Worm (Caenorhabditis elegans) whole organism, mixed stage, embryonic: ENCODE data around the gene unc-5.
"Not testable (repeated sequence)": the region's sequence is repeated elsewhere in the genome, so short reads cannot be mapped to it uniquely, and the experiment has no call there.

Source experiments
- M03D4.4 ChIP-seq: sonication (generic microtip); optimal IDR thresholded peaks from 2 replicates; lab custom pipeline; 2017; ENCODE audit warnings: mild to moderate bottlenecking, missing genetic modification characterization, missing compliant biosample characterization
- bed-3 ChIP-seq: fragments of 200-800 bp; sonication (Bioruptor generic); optimal IDR thresholded peaks from 3 replicates; lab custom pipeline; 2018; ENCODE audit warnings: mild to moderate bottlenecking, missing genetic modification characterization, moderate library complexity, missing compliant biosample characterization
- blmp-1 ChIP-seq: fragments of 150-350 bp; optimal IDR thresholded peaks from 2 replicates; lab custom pipeline; 2014; ENCODE audit warnings: missing biosample characterization, missing genetic modification characterization
- ceh-39 ChIP-seq: fragments of 150-350 bp; optimal IDR thresholded peaks from 2 replicates; lab custom pipeline; 2014; ENCODE audit warnings: missing biosample characterization, missing genetic modification characterization
- ceh-83 ChIP-seq: fragments of 200-800 bp; sonication (Bioruptor generic); optimal IDR thresholded peaks from 2 replicates; lab custom pipeline; 2018; ENCODE audit warnings: mild to moderate bottlenecking, missing genetic modification characterization, missing compliant biosample characterization
- ces-1 ChIP-seq: fragments of 150-350 bp; optimal IDR thresholded peaks from 2 replicates; lab custom pipeline; 2014; ENCODE audit warnings: missing biosample characterization, missing genetic modification reagents, missing genetic modification characterization
- drap-1 ChIP-seq: fragments of 200-800 bp; sonication (Bioruptor generic); optimal IDR thresholded peaks from 3 replicates; lab custom pipeline; 2018; ENCODE audit warnings: mild to moderate bottlenecking, missing genetic modification characterization, missing compliant biosample characterization
- elt-1 ChIP-seq: sonication (generic microtip); optimal IDR thresholded peaks from 2 replicates; lab custom pipeline; 2017; ENCODE audit warnings: missing genetic modification characterization, mild to moderate bottlenecking, missing compliant biosample characterization, antibody characterized with exemption, moderate library complexity, borderline replicate concordance; ENCODE audit not compliant: insufficient read depth
- elt-3 ChIP-seq: fragments of 150-350 bp; optimal IDR thresholded peaks from 2 replicates; lab custom pipeline; 2014; ENCODE audit warnings: missing biosample characterization, missing genetic modification characterization
- flh-1 ChIP-seq: fragments of 200-800 bp; sonication (Bioruptor generic); optimal IDR thresholded peaks from 2 replicates; lab custom pipeline; 2018; ENCODE audit warnings: mild to moderate bottlenecking, missing genetic modification characterization, moderate library complexity, missing compliant biosample characterization
- ham-2 ChIP-seq: fragments of 200-800 bp; sonication (Bioruptor generic); optimal IDR thresholded peaks from 2 replicates; lab custom pipeline; 2018; ENCODE audit warnings: mild to moderate bottlenecking, missing genetic modification characterization, missing compliant biosample characterization
- hlh-1 ChIP-seq: fragments of 150-350 bp; optimal IDR thresholded peaks from 2 replicates; lab custom pipeline; 2014; ENCODE audit warnings: missing biosample characterization, missing genetic modification reagents, missing genetic modification characterization
- lsy-2 ChIP-seq: fragments of 150-350 bp; optimal IDR thresholded peaks from 2 replicates; lab custom pipeline; 2014; ENCODE audit warnings: missing biosample characterization, missing genetic modification characterization
- mls-2 ChIP-seq: sonication (generic microtip); optimal IDR thresholded peaks from 2 replicates; lab custom pipeline; 2016; ENCODE audit warnings: mild to moderate bottlenecking, missing genetic modification characterization, moderate library complexity, missing compliant biosample characterization
- nhr-12 ChIP-seq: fragments of 150-350 bp; optimal IDR thresholded peaks from 2 replicates; lab custom pipeline; 2014; ENCODE audit warnings: missing biosample characterization, missing genetic modification characterization
- nhr-2 ChIP-seq: fragments of 150-350 bp; optimal IDR thresholded peaks from 2 replicates; lab custom pipeline; 2014; ENCODE audit warnings: missing biosample characterization, missing genetic modification characterization
- nhr-237 ChIP-seq: fragments of 150-350 bp; optimal IDR thresholded peaks from 2 replicates; lab custom pipeline; 2014; ENCODE audit warnings: missing biosample characterization, missing genetic modification characterization
- nhr-28 ChIP-seq: fragments of 150-350 bp; optimal IDR thresholded peaks from 2 replicates; lab custom pipeline; 2014; ENCODE audit warnings: missing biosample characterization, missing genetic modification characterization
- nhr-76 ChIP-seq: sonication (generic microtip); optimal IDR thresholded peaks from 2 replicates; lab custom pipeline; 2017; ENCODE audit warnings: missing biosample characterization, missing genetic modification characterization
- pha-4 ChIP-seq: fragments of 150-350 bp; optimal IDR thresholded peaks from 2 replicates; lab custom pipeline; 2018; ENCODE audit warnings: missing biosample characterization, missing genetic modification reagents, missing genetic modification characterization
- sem-2 ChIP-seq: fragments of 200-800 bp; sonication (Bioruptor generic); optimal IDR thresholded peaks from 2 replicates; lab custom pipeline; 2018; ENCODE audit warnings: mild to moderate bottlenecking, missing genetic modification characterization, missing compliant biosample characterization
- snpc-4 ChIP-seq: fragments of 150-350 bp; optimal IDR thresholded peaks from 2 replicates; lab custom pipeline; 2014; ENCODE audit warnings: missing biosample characterization, missing genetic modification characterization
- tbx-8 ChIP-seq: fragments of 200-800 bp; sonication (Bioruptor generic); optimal IDR thresholded peaks from 2 replicates; lab custom pipeline; 2018; ENCODE audit warnings: mild to moderate bottlenecking, missing genetic modification characterization, moderate library complexity, missing compliant biosample characterization
- unc-120 ChIP-seq: sonication (generic microtip); optimal IDR thresholded peaks from 2 replicates; lab custom pipeline; 2017; ENCODE audit warnings: missing genetic modification characterization, missing compliant biosample characterization; ENCODE audit not compliant: poor library complexity, severe bottlenecking
- unc-62 ChIP-seq: fragments of 150-350 bp; optimal IDR thresholded peaks from 2 replicates; lab custom pipeline; 2014; ENCODE audit warnings: missing biosample characterization, missing genetic modification reagents, missing genetic modification characterization
- ztf-11 ChIP-seq: fragments of 150-350 bp; optimal IDR thresholded peaks from 2 replicates; lab custom pipeline; 2014; ENCODE audit warnings: missing biosample characterization, missing genetic modification characterization

unc-5 gene

DNA sequence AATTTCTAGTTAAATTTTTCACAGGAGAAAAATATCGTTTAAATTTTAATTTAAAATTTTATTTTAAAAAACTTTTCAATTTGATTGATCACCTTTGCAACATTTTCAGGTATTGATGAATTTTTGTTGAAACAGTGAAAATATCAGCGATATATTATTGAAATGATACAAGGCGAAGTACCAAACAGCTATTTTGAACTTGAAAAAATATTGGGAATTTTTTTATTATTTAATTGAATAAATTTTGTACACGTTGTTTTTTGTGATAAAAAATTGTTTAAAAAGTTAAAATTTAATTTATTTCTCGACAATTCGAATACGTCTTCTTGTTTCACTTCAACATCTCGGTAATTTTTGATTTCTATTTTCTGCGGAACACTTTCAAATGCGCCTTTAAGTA lies 34.4 kb downstream of the unc-5 start, which contains the start of gene B0273.1:
B0273.1 (plus strand) TSS at position 301 of the 400 bp plus-strand sequence.
- TF ChIP-seq mls-2 (tag; lab: Kevin White, UChicago): no peak
- no peak for TF ChIP-seq ham-2 (GFP tag; lab: Kevin White, UChicago)
- no peak for TF ChIP-seq unc-120 (tag; lab: Kevin White, UChicago)
- no peak for TF ChIP-seq elt-1
- TF ChIP-seq nhr-237 (tag; lab: Kevin White, UChicago): no peak
- no peak for TF ChIP-seq drap-1
- TF ChIP-seq nhr-28 (tag; lab: Kevin White, UChicago): no peak
- TF ChIP-seq unc-62: no peak
- TF ChIP-seq tbx-8: no peak
- TF ChIP-seq flh-1 (GFP tag; lab: Kevin White, UChicago): no peak
- TF ChIP-seq ztf-11 (tag; lab: Kevin White, UChicago): no peak
- TF ChIP-seq hlh-1 (tag; lab: Kevin White, UChicago): no peak
- TF ChIP-seq snpc-4 (tag; lab: Kevin White, UChicago): no peak
- no peak for TF ChIP-seq ceh-39 (tag; lab: Kevin White, UChicago)
- no peak for TF ChIP-seq M03D4.4 (tag; lab: Kevin White, UChicago)
- no peak for TF ChIP-seq ces-1 (GFP tag; lab: Kevin White, UChicago)

- TF ChIP-seq ces-1 (GFP tag; lab: Kevin White, UChicago): peak; percentile 28
- TF ChIP-seq M03D4.4 (tag; lab: Kevin White, UChicago): no peak
- TF ChIP-seq ceh-39 (tag; lab: Kevin White, UChicago): no peak
- TF ChIP-seq, all 35 proteins: peak for 1
Observed at ce11 chrIV:5493135-5493534, 35.0 kb downstream of the unc-5 start.

DNA sequence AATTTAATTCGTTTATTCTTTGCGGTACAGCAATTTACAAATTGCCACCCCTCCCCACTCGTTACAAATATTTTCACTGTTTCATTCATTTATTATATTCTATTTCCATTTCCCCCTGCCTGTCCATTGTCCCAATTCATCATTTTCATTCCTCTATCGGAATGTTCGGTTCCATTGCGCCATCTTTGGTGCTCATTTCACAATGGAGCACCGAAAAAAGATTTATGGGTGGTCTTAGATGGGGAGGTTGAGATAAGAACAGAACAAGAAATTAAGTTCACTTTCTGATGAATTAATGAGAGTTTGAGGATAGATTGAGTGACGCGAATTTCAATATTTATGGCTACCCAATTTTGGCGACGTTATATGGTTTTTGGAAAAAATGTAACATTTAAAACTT lies 35.9 kb downstream of the unc-5 start:
- TF ChIP-seq nhr-237 (tag; lab: Kevin White, UChicago) (no peak), elt-3 (tag; lab: Kevin White, UChicago) (no peak), sem-2 (no peak), M03D4.4 (tag; lab: Kevin White, UChicago) (no peak), bed-3 (GFP tag; lab: Kevin White, UChicago) (no peak)
- TF ChIP-seq, all 35 proteins: peak for 0

- TF ChIP-seq blmp-1 (tag; lab: Kevin White, UChicago); drap-1; hlh-1 (tag; lab: Kevin White, UChicago): not testable (repeated sequence)
Observed at ce11 chrIV:5491054-5491453, 37.1 kb downstream of the unc-5 start, which contains the start of gene B0273.115. Gene B0273.115 (minus strand): TSS chrIV:5491154.

DNA sequence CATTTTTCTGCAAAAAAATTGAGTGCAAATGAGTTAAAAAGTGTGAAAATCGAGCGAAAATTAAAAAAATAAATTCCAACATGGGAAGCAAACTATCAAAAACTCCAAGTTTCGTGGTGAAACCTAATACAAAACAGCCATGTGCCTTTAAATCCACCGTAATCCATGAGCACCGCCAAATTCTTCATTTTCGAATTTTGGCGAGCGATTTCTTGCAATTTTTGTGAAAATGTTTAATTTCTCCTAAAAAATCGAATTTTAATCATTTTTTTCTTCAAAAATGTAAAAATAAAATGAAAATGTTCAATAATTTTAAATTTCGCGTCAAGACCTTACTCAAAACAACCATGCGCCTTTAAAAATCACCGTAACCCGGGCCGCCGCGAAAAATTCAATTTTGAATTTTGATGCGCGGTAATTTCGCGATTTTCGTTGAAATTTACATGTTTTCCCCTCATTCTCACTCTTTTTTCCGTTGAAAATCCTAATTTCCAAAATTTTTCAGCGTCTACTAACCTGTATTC lies 41.9 kb downstream of the unc-5 start, which contains the start of the genes snpc-3.1 and puf-7:
snpc-3.1 (minus strand) TSS at position 51 of the 524 bp plus-strand sequence.
puf-7 (plus strand) TSS at position 506 of the 524 bp plus-strand sequence.
- TF ChIP-seq bed-3 (GFP tag; lab: Kevin White, UChicago); nhr-2; hlh-1 (tag; lab: Kevin White, UChicago): not testable (repeated sequence)

DNA sequence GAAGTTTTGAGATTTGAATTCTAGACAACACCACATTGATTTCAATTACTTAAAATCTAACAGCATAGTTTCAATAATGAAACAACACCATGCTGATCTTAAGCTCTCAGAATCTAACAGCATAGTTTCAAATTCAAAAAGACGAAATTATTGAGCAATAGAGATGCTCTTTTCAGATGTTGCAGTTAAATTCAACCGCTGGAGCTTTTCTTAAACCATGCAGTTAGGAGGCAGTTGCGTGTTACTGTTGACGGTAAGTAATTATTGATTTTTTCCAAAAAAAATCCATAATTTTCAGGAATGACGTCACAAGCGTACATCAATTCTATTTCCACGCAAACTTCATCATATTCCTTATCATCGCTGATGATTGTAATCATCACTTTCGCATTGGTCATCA lies 45.4 kb downstream of the unc-5 start, which contains the start of gene T11F8.5:
T11F8.5 (plus strand) TSS at position 301 of the 400 bp plus-strand sequence.
- no peak for TF ChIP-seq ceh-83 (GFP tag; lab: Kevin White, UChicago)
- no peak for TF ChIP-seq nhr-2
- TF ChIP-seq nhr-76 (tag; lab: Kevin White, UChicago): no peak
- TF ChIP-seq nhr-12 (tag; lab: Kevin White, UChicago): no peak
- no peak for TF ChIP-seq ceh-39 (tag; lab: Kevin White, UChicago)
- no peak for TF ChIP-seq nhr-28 (tag; lab: Kevin White, UChicago)
- TF ChIP-seq flh-1 (GFP tag; lab: Kevin White, UChicago): no peak
- no peak for TF ChIP-seq elt-1
- TF ChIP-seq nhr-237 (tag; lab: Kevin White, UChicago): no peak
- no peak for TF ChIP-seq unc-62
- no peak for TF ChIP-seq lsy-2 (tag; lab: Kevin White, UChicago)
- no peak for TF ChIP-seq pha-4 (tag; lab: Kevin White, UChicago)
- TF ChIP-seq hlh-1 (tag; lab: Kevin White, UChicago): no peak
- TF ChIP-seq elt-3 (tag; lab: Kevin White, UChicago): no peak
